Worm (Caenorhabditis elegans): Measurements from ENCODE around the gene sru-31.

DNA sequence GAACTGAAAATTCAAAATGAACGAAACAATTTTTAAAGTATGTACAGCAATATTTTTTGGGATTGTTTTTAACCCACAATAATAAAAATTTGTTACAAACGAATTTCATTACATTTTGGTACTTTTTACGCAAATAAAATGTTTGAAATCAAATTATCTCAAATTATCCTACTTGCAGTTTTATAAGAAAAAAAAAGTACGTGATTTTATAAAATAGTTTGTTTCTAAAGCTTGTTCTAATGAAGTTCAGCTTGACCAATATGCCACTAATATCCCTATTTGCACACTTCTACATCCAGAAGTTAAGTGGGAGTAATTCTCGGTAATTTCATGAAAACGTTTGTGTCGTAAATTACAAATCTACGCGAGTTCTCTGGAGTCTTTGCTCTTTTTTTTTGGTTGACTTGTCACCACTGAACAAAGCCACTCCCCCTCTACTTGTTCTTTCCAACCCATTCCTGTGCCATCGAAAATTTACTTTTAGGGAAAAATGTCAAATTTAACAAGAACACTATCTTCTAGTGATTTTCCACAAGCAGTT lies 27.0 kb downstream of the sru-31 start, which contains the start of gene sru-8:
- TF ChIP-seq ceh-36 (tag; optimal IDR thresholded peaks at IDR 0.05): no peak
- no peak for TF ChIP-seq flt-1 (GFP tag; IDR thresholded peaks at IDR 0.05)
